Worm (Caenorhabditis elegans): ENCODE measurements around the gene rfc-1.

rfc-1 gene

ce11 chrV:14609643-14610042, 36.1 kb downstream of the rfc-1 start, which contains the start of gene R11H6.4:
R11H6.4 (plus strand) TSS chrV:14609943.
- no peak for TF ChIP-seq med-1 (GFP tag; optimal IDR thresholded peaks at IDR 0.05; ENCODE audit: insufficient read depth)
- no peak for TF ChIP-seq ref-1 (GFP tag; conservative IDR thresholded peaks at IDR 0.05)
- no peak for TF ChIP-seq ztf-29 (GFP tag; IDR thresholded peaks at IDR 0.05)
- TF ChIP-seq T22C8.4 (GFP tag; IDR thresholded peaks at IDR 0.05): no peak
- TF ChIP-seq cog-1 (tag; optimal IDR thresholded peaks at IDR 0.05): no peak
- no peak for TF ChIP-seq ztf-23 (GFP tag; IDR thresholded peaks at IDR 0.05)
- TF ChIP-seq klf-2 (GFP tag; conservative IDR thresholded peaks at IDR 0.05): no peak

- no peak for TF ChIP-seq med-1 (GFP tag; optimal IDR thresholded peaks at IDR 0.05; ENCODE audit: insufficient read depth)
- TF ChIP-seq T22C8.4 (GFP tag; IDR thresholded peaks at IDR 0.05): no peak
- no peak for TF ChIP-seq klf-2 (GFP tag; conservative IDR thresholded peaks at IDR 0.05)
- no peak for TF ChIP-seq tab-1 (GFP tag; IDR thresholded peaks at IDR 0.05)
- no peak for TF ChIP-seq cog-1 (tag; optimal IDR thresholded peaks at IDR 0.05)
- TF ChIP-seq flt-1 (GFP tag; IDR thresholded peaks at IDR 0.05): no peak
- TF ChIP-seq ztf-23 (GFP tag; IDR thresholded peaks at IDR 0.05): no peak
- no peak for TF ChIP-seq ref-1 (GFP tag; conservative IDR thresholded peaks at IDR 0.05)
- TF ChIP-seq ztf-29 (GFP tag; IDR thresholded peaks at IDR 0.05): no peak
Measured at ce11 chrV:14603755-14604154, 42.0 kb downstream of the rfc-1 start.

DNA sequence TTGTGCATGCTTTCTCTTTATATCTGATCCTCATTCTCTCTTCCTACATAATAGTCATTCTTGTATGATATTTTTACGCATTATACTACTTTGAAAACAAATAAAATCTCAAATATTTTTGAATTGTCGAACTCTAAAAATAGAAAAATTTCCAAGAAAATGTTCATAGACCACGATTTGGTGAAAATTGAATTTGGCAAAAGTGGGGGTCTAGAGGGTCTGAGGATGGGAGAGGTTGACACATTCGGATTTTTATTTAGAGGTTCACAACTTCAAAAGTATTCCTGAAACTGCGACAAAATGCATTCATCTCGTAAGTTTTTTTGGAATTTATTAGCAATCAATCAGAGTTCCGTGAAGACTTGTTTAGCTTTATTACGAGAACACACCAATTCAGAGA, 45.8 kb downstream of the rfc-1 start, which contains the start of gene glb-22:
Gene glb-22 (plus strand): TSS at position 301 of the 400 bp plus-strand sequence.
- TF ChIP-seq ztf-29 (GFP tag; IDR thresholded peaks at IDR 0.05): no peak
- no peak for TF ChIP-seq med-1 (GFP tag; optimal IDR thresholded peaks at IDR 0.05; ENCODE audit: insufficient read depth)
- TF ChIP-seq T22C8.4 (GFP tag; IDR thresholded peaks at IDR 0.05): no peak
- TF ChIP-seq tab-1 (GFP tag; IDR thresholded peaks at IDR 0.05): no peak
- no peak for TF ChIP-seq cog-1 (tag; optimal IDR thresholded peaks at IDR 0.05)

DNA sequence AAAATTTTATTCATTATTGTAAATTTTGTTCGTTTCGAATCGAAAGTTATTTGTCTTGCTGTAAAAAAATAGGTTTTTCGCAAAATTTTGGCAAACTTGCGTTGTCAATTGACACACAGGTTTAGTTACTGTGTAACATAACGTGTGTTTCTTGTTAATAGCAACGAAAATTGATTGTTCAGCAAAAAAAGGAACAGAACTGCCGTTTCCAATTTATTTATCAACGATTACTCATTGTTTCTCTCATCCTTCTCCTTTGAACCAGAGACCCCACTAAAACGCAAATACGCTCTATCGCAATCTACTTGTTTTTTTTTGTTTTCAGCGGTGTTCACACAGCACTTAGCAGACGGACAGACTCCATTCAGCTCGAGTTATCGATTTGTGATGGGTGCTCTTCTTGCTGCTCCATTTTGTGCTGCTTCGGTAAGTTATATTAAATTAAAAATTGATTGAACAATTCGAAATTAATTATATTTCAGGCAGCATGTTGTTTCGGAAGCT, 48.0 kb downstream of the rfc-1 start, which contains the start of gene R11H6.2:
Gene R11H6.2 (plus strand): TSS at position 326 of the 504 bp plus-strand sequence.
- TF ChIP-seq med-1 (GFP tag; optimal IDR thresholded peaks at IDR 0.05; ENCODE audit: insufficient read depth) (no peak), tab-1 (GFP tag; IDR thresholded peaks at IDR 0.05) (no peak), cog-1 (tag; optimal IDR thresholded peaks at IDR 0.05) (no peak), klf-2 (GFP tag; conservative IDR thresholded peaks at IDR 0.05) (no peak), flt-1 (GFP tag; IDR thresholded peaks at IDR 0.05) (no peak), ztf-23 (GFP tag; IDR thresholded peaks at IDR 0.05) (no peak), T22C8.4 (GFP tag; IDR thresholded peaks at IDR 0.05) (no peak), ref-1 (GFP tag; conservative IDR thresholded peaks at IDR 0.05) (no peak), ztf-29 (GFP tag; IDR thresholded peaks at IDR 0.05) (no peak)

DNA sequence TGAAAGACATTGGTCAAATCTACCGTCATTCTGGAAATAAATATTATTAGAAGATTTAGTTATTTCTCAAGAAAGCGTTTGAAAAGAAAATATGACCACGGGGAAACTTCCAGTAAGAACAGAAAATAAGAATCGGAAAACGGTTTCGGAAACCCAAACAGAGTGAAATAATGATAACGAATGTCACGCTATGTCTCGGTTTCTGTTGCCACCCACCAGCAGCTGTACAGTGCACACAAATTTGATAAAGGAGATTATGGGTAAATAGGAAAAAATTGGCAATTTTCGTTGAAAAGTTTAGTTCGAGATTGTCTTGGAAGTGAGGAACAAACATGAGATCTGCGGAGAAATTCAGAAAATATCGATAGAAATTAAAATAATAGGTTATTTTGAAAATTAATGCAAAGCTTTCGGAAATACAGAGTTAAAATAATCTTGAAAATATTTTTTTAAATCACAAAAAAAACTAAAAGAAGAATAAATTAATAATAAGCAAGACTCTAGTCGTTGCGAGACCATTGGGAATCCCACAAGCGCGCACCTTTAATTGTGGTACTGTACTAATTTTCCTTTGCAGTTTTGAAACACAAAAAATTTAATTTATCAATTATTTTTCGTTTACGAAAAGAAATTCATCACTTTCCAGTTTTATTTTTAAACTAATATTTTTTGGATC, 48.6 kb downstream of the rfc-1 start, which contains the start of gene pes-9:
Gene pes-9 (minus strand): TSS at position 30 of the 676 bp plus-strand sequence.
- TF ChIP-seq klf-2 (GFP tag; conservative IDR thresholded peaks at IDR 0.05) (no peak), ztf-29 (GFP tag; IDR thresholded peaks at IDR 0.05) (no peak), T22C8.4 (GFP tag; IDR thresholded peaks at IDR 0.05) (no peak), ztf-23 (GFP tag; IDR thresholded peaks at IDR 0.05) (no peak), tab-1 (GFP tag; IDR thresholded peaks at IDR 0.05) (no peak), ref-1 (GFP tag; conservative IDR thresholded peaks at IDR 0.05) (no peak), flt-1 (GFP tag; IDR thresholded peaks at IDR 0.05) (no peak), cog-1 (tag; optimal IDR thresholded peaks at IDR 0.05) (no peak), med-1 (GFP tag; optimal IDR thresholded peaks at IDR 0.05; ENCODE audit: insufficient read depth) (no peak)

- TF ChIP-seq flt-1 (GFP tag; IDR thresholded peaks at IDR 0.05) (no peak), klf-2 (GFP tag; conservative IDR thresholded peaks at IDR 0.05) (no peak)
Measured at ce11 chrV:14595984-14596383, 49.8 kb downstream of the rfc-1 start.

ce11 chrV:14594943-14595342, 50.8 kb downstream of the rfc-1 start:
- TF ChIP-seq ztf-23 (GFP tag; IDR thresholded peaks at IDR 0.05) (no peak), flt-1 (GFP tag; IDR thresholded peaks at IDR 0.05) (no peak), T22C8.4 (GFP tag; IDR thresholded peaks at IDR 0.05) (no peak), med-1 (GFP tag; optimal IDR thresholded peaks at IDR 0.05; ENCODE audit: insufficient read depth) (no peak), ztf-29 (GFP tag; IDR thresholded peaks at IDR 0.05) (no peak), cog-1 (tag; optimal IDR thresholded peaks at IDR 0.05) (no peak), klf-2 (GFP tag; conservative IDR thresholded peaks at IDR 0.05) (no peak), ref-1 (GFP tag; conservative IDR thresholded peaks at IDR 0.05) (no peak), tab-1 (GFP tag; IDR thresholded peaks at IDR 0.05) (no peak)

DNA sequence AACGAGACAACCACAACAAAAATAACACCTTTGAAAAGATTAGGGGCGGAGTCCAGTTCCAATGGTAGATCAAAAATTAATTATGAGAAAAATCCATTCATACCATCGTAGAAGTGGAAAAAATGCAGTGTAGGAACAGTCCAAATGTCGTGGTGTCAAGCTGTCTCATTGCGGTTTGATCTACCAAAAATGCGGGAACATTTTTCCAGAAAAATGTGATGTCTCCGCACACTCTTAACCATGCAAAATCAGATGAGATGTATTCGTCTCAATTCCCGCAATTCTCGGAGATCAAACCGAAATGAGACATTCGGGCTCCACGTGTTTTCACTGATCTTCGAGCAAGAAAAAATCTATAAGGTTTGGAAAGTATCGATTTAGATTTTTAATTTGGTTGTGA, 51.7 kb downstream of the rfc-1 start:
- TF ChIP-seq klf-2 (GFP tag; conservative IDR thresholded peaks at IDR 0.05) (no peak), tab-1 (GFP tag; IDR thresholded peaks at IDR 0.05) (no peak), T22C8.4 (GFP tag; IDR thresholded peaks at IDR 0.05) (no peak), flt-1 (GFP tag; IDR thresholded peaks at IDR 0.05) (no peak), med-1 (GFP tag; optimal IDR thresholded peaks at IDR 0.05; ENCODE audit: insufficient read depth) (no peak), cog-1 (tag; optimal IDR thresholded peaks at IDR 0.05) (no peak), ref-1 (GFP tag; conservative IDR thresholded peaks at IDR 0.05) (no peak), ztf-29 (GFP tag; IDR thresholded peaks at IDR 0.05) (no peak), ztf-23 (GFP tag; IDR thresholded peaks at IDR 0.05) (no peak)
